Worm (Caenorhabditis elegans): Measurements from ENCODE around the gene W08G11.3.

DNA sequence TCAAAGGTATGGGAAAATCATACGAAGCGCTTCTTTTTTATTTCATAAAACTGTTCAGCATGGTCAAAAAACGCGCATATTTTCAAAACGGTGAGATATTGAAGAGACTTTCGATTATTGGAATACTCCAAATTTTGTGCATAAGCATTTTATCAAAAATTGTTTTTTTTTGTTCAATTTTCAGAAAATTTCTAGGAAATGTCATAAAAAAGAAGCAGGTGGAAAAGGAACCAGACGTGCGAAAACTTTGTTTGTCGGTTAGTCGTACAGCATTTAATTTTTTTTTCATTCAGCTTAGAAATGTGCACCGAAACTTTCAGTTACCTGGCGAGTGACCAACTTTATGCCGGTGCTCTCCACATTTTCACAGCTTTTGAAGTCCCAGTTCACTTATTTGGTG is 34.1 kb upstream of the W08G11.3 start, which contains the start of gene srh-167:
- no peak for TF ChIP-seq T23F11.4 (GFP tag; optimal IDR thresholded peaks at IDR 0.05)
- TF ChIP-seq unc-86 (tag; optimal IDR thresholded peaks at IDR 0.05) = no peak
- TF ChIP-seq hlh-15 (tag; optimal IDR thresholded peaks at IDR 0.05) = no peak
- no peak for TF ChIP-seq mec-3 (tag; optimal IDR thresholded peaks at IDR 0.05; ENCODE audit: borderline replicate concordance)
- no peak for TF ChIP-seq ama-1 (optimal IDR thresholded peaks at IDR 0.05)
- no peak for TF ChIP-seq nhr-11 (tag; optimal IDR thresholded peaks at IDR 0.05)
- no peak for TF ChIP-seq pha-4 (tag; optimal IDR thresholded peaks at IDR 0.05)
- no peak for TF ChIP-seq sox-2 (GFP tag; IDR thresholded peaks at IDR 0.05)
- TF ChIP-seq K02D7.2 (tag; optimal IDR thresholded peaks at IDR 0.05) = no peak
- no peak for TF ChIP-seq tbx-7 (tag; optimal IDR thresholded peaks at IDR 0.05)
- TF ChIP-seq odd-2 (tag; optimal IDR thresholded peaks at IDR 0.05) = no peak
- TF ChIP-seq nfya-1 (tag; optimal IDR thresholded peaks at IDR 0.05) = no peak
- TF ChIP-seq fkh-6 (tag; optimal IDR thresholded peaks at IDR 0.05) = no peak

Data from whole organism, late embryonic.